Fruit fly (Drosophila melanogaster) whole organism, embryonic: Measurements from ENCODE around the gene CG32099.

Experiments used
- Atf-2 ChIP-seq: fragments of 200-800 bp; sonication (Bioruptor generic); optimal IDR thresholded peaks from 2 replicates; lab custom pipeline; 2016; ENCODE audit warnings: missing biosample characterization, missing genetic modification characterization
- CG10431 ChIP-seq: fragments of 200-800 bp; sonication (Bioruptor generic); optimal IDR thresholded peaks from 3 replicates; lab custom pipeline; 2018; ENCODE audit warnings: missing biosample characterization, mild to moderate bottlenecking, missing genetic modification characterization
- CG10462 ChIP-seq: fragments of 200-800 bp; sonication (Bioruptor generic); optimal IDR thresholded peaks from 2 replicates; lab custom pipeline; 2016; ENCODE audit warnings: missing biosample characterization, missing genetic modification characterization
- CG11456 ChIP-seq: fragments of 200-800 bp; sonication (Bioruptor generic); IDR thresholded peaks from 3 replicates; pipeline ENCODE4 v1.3.6; 2022; ENCODE audit warnings: missing biosample characterization, missing genetic modification characterization
- CG11696 ChIP-seq: fragments of 200-800 bp; sonication (Bioruptor generic); IDR thresholded peaks from 2 replicates; pipeline ENCODE4 v1.3.6; 2022; ENCODE audit warnings: missing biosample characterization, missing genetic modification characterization
- CG12299 ChIP-seq: fragments of 200-800 bp; sonication (Bioruptor generic); optimal IDR thresholded peaks from 2 replicates; lab custom pipeline; 2018; ENCODE audit warnings: missing biosample characterization, mild to moderate bottlenecking, missing genetic modification characterization
- CG12942 ChIP-seq: fragments of 200-800 bp; sonication (Bioruptor generic); optimal IDR thresholded peaks from 3 replicates; lab custom pipeline; 2016; ENCODE audit warnings: missing biosample characterization, missing genetic modification characterization
- CG13287 ChIP-seq: fragments of 200-800 bp; sonication (Bioruptor generic); IDR thresholded peaks from 2 replicates; pipeline ENCODE4 v1.3.6; 2022; ENCODE audit warnings: missing biosample characterization, missing genetic modification characterization; ENCODE audit not compliant: partially characterized antibody
- CG2202 ChIP-seq: fragments of 200-800 bp; sonication (Bioruptor generic); optimal IDR thresholded peaks from 2 replicates; lab custom pipeline; 2018; ENCODE audit warnings: missing biosample characterization, mild to moderate bottlenecking, missing genetic modification characterization
- CG30020 ChIP-seq: fragments of 200-800 bp; optimal IDR thresholded peaks from 2 replicates; lab custom pipeline; 2019; ENCODE audit warnings: missing biosample characterization, mild to moderate bottlenecking, missing genetic modification characterization, moderate library complexity
- CG3407 ChIP-seq: fragments of 200-800 bp; sonication (Bioruptor generic); optimal IDR thresholded peaks from 2 replicates; lab custom pipeline; 2018; ENCODE audit warnings: missing biosample characterization, mild to moderate bottlenecking, missing genetic modification characterization
- CG4707 ChIP-seq: fragments of 200-800 bp; sonication (Bioruptor generic); optimal IDR thresholded peaks from 2 replicates; lab custom pipeline; 2018; ENCODE audit warnings: missing biosample characterization, mild to moderate bottlenecking, missing genetic modification characterization, moderate library complexity
- CG5953 ChIP-seq: fragments of 200-800 bp; sonication (Bioruptor generic); IDR thresholded peaks from 2 replicates; pipeline ENCODE4 v1.3.6; 2022; ENCODE audit warnings: missing biosample characterization, missing genetic modification characterization
- CG8359 ChIP-seq: fragments of 200-800 bp; sonication (Bioruptor generic); optimal IDR thresholded peaks from 2 replicates; lab custom pipeline; 2017; ENCODE audit warnings: missing biosample characterization, mild to moderate bottlenecking, missing genetic modification characterization, borderline replicate concordance
- CG8478 ChIP-seq: fragments of >200 bp; optimal IDR thresholded peaks from 2 replicates; lab custom pipeline; 2018
- CG8765 ChIP-seq: fragments of 200-800 bp; sonication (Bioruptor generic); IDR thresholded peaks from 2 replicates; pipeline ENCODE4 v1.3.6; 2022; ENCODE audit warnings: missing biosample characterization, missing genetic modification characterization
- CG9876 ChIP-seq: fragments of 200-800 bp; sonication (Bioruptor generic); optimal IDR thresholded peaks from 2 replicates; lab custom pipeline; 2016; ENCODE audit warnings: missing biosample characterization, missing genetic modification characterization
- CG9932 ChIP-seq: fragments of 200-800 bp; sonication (Bioruptor generic); IDR thresholded peaks from 2 replicates; pipeline ENCODE4 v1.3.6; 2022; ENCODE audit warnings: missing biosample characterization, missing genetic modification characterization
- Deaf1 ChIP-seq: fragments of 200-800 bp; optimal IDR thresholded peaks from 3 replicates; lab custom pipeline; 2019; ENCODE audit warnings: missing biosample characterization, mild to moderate bottlenecking, missing genetic modification characterization, moderate library complexity
- Dref ChIP-seq: fragments of 200-800 bp; sonication (Bioruptor generic); IDR thresholded peaks from 2 replicates; pipeline ENCODE4 v1.3.6; 2022; ENCODE audit warnings: missing biosample characterization, missing genetic modification characterization
- HLH3B ChIP-seq: fragments of 200-800 bp; sonication (Bioruptor generic); IDR thresholded peaks from 2 replicates; pipeline ENCODE4 v1.3.6; 2022; ENCODE audit warnings: missing biosample characterization, missing genetic modification characterization
- Hsf ChIP-seq: fragments of 200-800 bp; sonication (Bioruptor generic); optimal IDR thresholded peaks from 3 replicates; lab custom pipeline; 2016; ENCODE audit warnings: missing biosample characterization, missing genetic modification characterization
- Lpt ChIP-seq: fragments of >200 bp; optimal IDR thresholded peaks from 2 replicates; lab custom pipeline; 2018; ENCODE audit warnings: missing biosample characterization, missing genetic modification characterization
- Nf-YA ChIP-seq: fragments of 200-800 bp; sonication (Bioruptor generic); IDR thresholded peaks from 2 replicates; pipeline ENCODE4 v1.3.6; 2022; ENCODE audit warnings: missing biosample characterization, missing genetic modification characterization
- Nf-YB ChIP-seq: fragments of 200-800 bp; sonication (Bioruptor generic); optimal IDR thresholded peaks from 3 replicates; lab custom pipeline; 2019; ENCODE audit warnings: missing biosample characterization, mild to moderate bottlenecking, missing genetic modification characterization, moderate library complexity
- PHDP ChIP-seq: fragments of 200-800 bp; sonication (Bioruptor generic); optimal IDR thresholded peaks from 3 replicates; lab custom pipeline; 2018; ENCODE audit warnings: missing biosample characterization, mild to moderate bottlenecking, missing genetic modification characterization, moderate library complexity
- Ptx1 ChIP-seq: fragments of 200-800 bp; sonication (Bioruptor generic); IDR thresholded peaks from 2 replicates; pipeline ENCODE4 v1.3.6; 2022; ENCODE audit warnings: missing biosample characterization, missing genetic modification characterization
- Scr ChIP-seq: fragments of 200-800 bp; sonication (Bioruptor generic); IDR thresholded peaks from 2 replicates; pipeline ENCODE4 v1.3.6; 2022; ENCODE audit warnings: missing biosample characterization, missing genetic modification characterization; ENCODE audit not compliant: partially characterized antibody
- Vsx1 ChIP-seq: fragments of 200-800 bp; sonication (Bioruptor generic); optimal IDR thresholded peaks from 2 replicates; lab custom pipeline; 2017; ENCODE audit warnings: missing biosample characterization, mild to moderate bottlenecking, missing genetic modification characterization, missing genetic modification reagents
- ap ChIP-seq: fragments of 200-800 bp; sonication (Bioruptor generic); IDR thresholded peaks from 2 replicates; pipeline ENCODE4 v1.3.6; 2022; ENCODE audit warnings: missing biosample characterization, missing genetic modification characterization
- ato ChIP-seq: fragments of 200-800 bp; sonication (Bioruptor generic); IDR thresholded peaks from 2 replicates; pipeline ENCODE4 v1.3.6; 2022; ENCODE audit warnings: missing biosample characterization, missing genetic modification characterization; ENCODE audit not compliant: partially characterized antibody
- bowl ChIP-seq: fragments of 200-800 bp; sonication (Bioruptor generic); IDR thresholded peaks from 2 replicates; pipeline ENCODE4 v1.3.6; 2022; ENCODE audit warnings: missing biosample characterization, missing genetic modification characterization
- bsh ChIP-seq, 2 experiments: fragments of 200-800 bp; sonication (Bioruptor generic); optimal IDR thresholded peaks; 2 replicates each; lab custom pipeline; 2017 to 2018; ENCODE audit warnings: mild to moderate bottlenecking in 2 of 2, missing biosample characterization in 2 of 2, missing genetic modification characterization in 2 of 2, moderate library complexity in 1 of 2
- dan ChIP-seq: fragments of 200-800 bp; sonication (Bioruptor generic); IDR thresholded peaks from 2 replicates; pipeline ENCODE4 v1.3.6; 2022; ENCODE audit warnings: missing biosample characterization, missing genetic modification characterization
- danr ChIP-seq: fragments of 200-800 bp; sonication (Bioruptor generic); IDR thresholded peaks from 2 replicates; pipeline ENCODE4 v1.3.6; 2022; ENCODE audit warnings: missing biosample characterization, missing genetic modification characterization
- disco-r ChIP-seq: fragments of 200-800 bp; sonication (Bioruptor generic); optimal IDR thresholded peaks from 2 replicates; lab custom pipeline; 2016; ENCODE audit warnings: missing biosample characterization, missing genetic modification characterization
- ewg ChIP-seq: fragments of 200-800 bp; sonication (Bioruptor generic); optimal IDR thresholded peaks from 3 replicates; lab custom pipeline; 2017; ENCODE audit warnings: mild to moderate bottlenecking, missing biosample characterization, missing genetic modification reagents, missing genetic modification characterization
- grn ChIP-seq: fragments of 200-800 bp; sonication (Bioruptor generic); optimal IDR thresholded peaks from 3 replicates; lab custom pipeline; 2017; ENCODE audit warnings: missing biosample characterization, missing genetic modification characterization
- gt ChIP-seq: fragments of 200-800 bp; sonication (Bioruptor generic); IDR thresholded peaks from 2 replicates; pipeline ENCODE4 v1.3.6; 2022; ENCODE audit warnings: missing biosample characterization, missing genetic modification characterization
- klu ChIP-seq: fragments of 200-800 bp; sonication (Bioruptor generic); IDR thresholded peaks from 2 replicates; pipeline ENCODE4 v1.3.6; 2022; ENCODE audit warnings: missing biosample characterization, missing genetic modification characterization
- lov ChIP-seq, 2 experiments: fragments of 200-800 bp in 1 of 2; fragments of >200 bp in 1 of 2; sonication (Bioruptor generic) in 1 of 2; IDR thresholded peaks in 1 of 2; optimal IDR thresholded peaks in 1 of 2; 2 replicates in 1 of 2; 3 replicates in 1 of 2; pipeline versions ENCODE4 v1.3.6 to Lab custom; 2017 to 2022; ENCODE audit warnings: missing biosample characterization in 1 of 2, missing genetic modification characterization in 1 of 2
- luna ChIP-seq: fragments of 200-800 bp; sonication (Bioruptor generic); optimal IDR thresholded peaks from 2 replicates; lab custom pipeline; 2016; ENCODE audit warnings: missing biosample characterization, missing genetic modification characterization
- mirr ChIP-seq: fragments of 200-800 bp; sonication (Bioruptor generic); optimal IDR thresholded peaks from 3 replicates; lab custom pipeline; 2018; ENCODE audit warnings: missing biosample characterization, mild to moderate bottlenecking, missing genetic modification characterization
- pan ChIP-seq, 4 experiments: fragments of >200 bp in 3 of 4; fragments of 200-800 bp in 1 of 4; sonication (Bioruptor generic) in 1 of 4; optimal IDR thresholded peaks in 3 of 4; IDR thresholded peaks in 1 of 4; 2 replicates each; pipeline versions ENCODE4 v1.3.6 to Lab custom; 2017 to 2022; ENCODE audit warnings: missing biosample characterization in 2 of 4, missing genetic modification characterization in 2 of 4, mixed read lengths in 1 of 4
- run ChIP-seq: fragments of 200-800 bp; sonication (Bioruptor generic); optimal IDR thresholded peaks from 3 replicates; lab custom pipeline; 2018; ENCODE audit warnings: missing biosample characterization, mild to moderate bottlenecking, missing genetic modification characterization
- slbo ChIP-seq: fragments of 200-800 bp; sonication (Bioruptor generic); IDR thresholded peaks from 2 replicates; pipeline ENCODE4 v1.3.6; 2022; ENCODE audit warnings: missing biosample characterization, missing genetic modification characterization
- sqz ChIP-seq: fragments of 200-800 bp; sonication (Bioruptor generic); optimal IDR thresholded peaks from 3 replicates; lab custom pipeline; 2018; ENCODE audit warnings: missing biosample characterization, mild to moderate bottlenecking, missing genetic modification characterization
- tgo ChIP-seq: fragments of 200-800 bp; sonication (Bioruptor generic); IDR thresholded peaks from 3 replicates; pipeline ENCODE4 v1.3.6; 2022; ENCODE audit warnings: missing biosample characterization, missing genetic modification characterization
- ttk ChIP-seq: fragments of 200-800 bp; sonication (Bioruptor generic); IDR thresholded peaks from 2 replicates; pipeline ENCODE4 v2.1.2; 2022; ENCODE audit warnings: missing biosample characterization, missing genetic modification characterization
- vnd ChIP-seq: fragments of 200-800 bp; sonication (Bioruptor generic); IDR thresholded peaks from 3 replicates; pipeline ENCODE4 v1.3.6; 2022; ENCODE audit warnings: missing biosample characterization, missing genetic modification characterization; ENCODE audit not compliant: partially characterized antibody
- zfh2 ChIP-seq: fragments of 200-800 bp; sonication (Bioruptor generic); optimal IDR thresholded peaks from 2 replicates; lab custom pipeline; 2016; ENCODE audit warnings: missing biosample characterization, missing genetic modification characterization

CG32099 gene

DNA sequence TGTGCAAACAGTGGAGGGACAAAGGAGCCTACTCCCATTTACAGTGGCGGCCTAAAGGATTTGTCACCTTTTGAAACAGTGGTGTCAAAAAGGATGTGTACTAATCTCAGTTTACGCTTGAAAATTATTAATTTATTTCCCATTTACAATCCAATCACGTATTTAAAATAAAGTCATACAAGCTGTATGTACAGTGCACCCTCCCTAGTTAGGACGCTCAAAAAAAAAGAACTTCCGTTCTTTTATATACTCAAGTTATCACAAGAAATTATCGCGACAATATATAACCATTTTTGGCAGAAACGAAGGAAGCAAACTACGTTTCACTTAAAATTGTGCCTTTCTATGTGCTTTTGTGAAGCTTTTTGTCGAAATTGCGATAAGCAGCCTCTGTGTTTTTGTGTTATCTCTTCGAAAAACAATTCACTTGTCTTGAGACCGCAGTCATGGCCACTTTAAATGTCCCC, 9.8 kb upstream of the CG32099 start (continued):
- TF ChIP-seq CG9932 (no peak; the same call in 1 of the 2 replicates), bsh (GFP tag; optimal IDR thresholded peaks at IDR 0.05; lab: Kevin White, UChicago) (peak in 1 of 2 experiments; percentile 36), ato (GFP tag; lab: Robert Waterston, UW) (no peak), CG12299 (no peak), Ptx1 (peak; percentile 62), bowl (GFP tag; lab: Robert Waterston, UW) (no peak), slbo (GFP tag; lab: Robert Waterston, UW) (peak; percentile 58), lov (optimal IDR thresholded peaks at IDR 0.05; lab: Kevin White, UChicago) (no peak), lov (GFP tag; IDR thresholded peaks at IDR 0.05; lab: Robert Waterston, UW) (no peak), CG3407 (GFP tag; lab: Kevin White, UChicago) (peak; percentile 31), Lpt (GFP tag; lab: Kevin White, UChicago) (no peak), sqz (GFP tag; lab: Kevin White, UChicago) (no peak), Hsf (peak; percentile 19), luna (GFP tag; lab: Kevin White, UChicago) (no peak), ap (GFP tag; lab: Robert Waterston, UW) (0 out of 2 replicates have a peak, but pooled peaks have one; percentile 4), CG11456 (no peak), ewg (GFP tag; lab: Kevin White, UChicago) (peak; percentile 11), vnd (GFP tag; lab: Robert Waterston, UW) (no peak), CG11696 (no peak), danr (GFP tag; lab: Robert Waterston, UW) (no peak), Dref (no peak), run (tag; lab: Kevin White, UChicago) (peak; percentile 41), CG5953 (GFP tag; lab: Robert Waterston, UW) (no peak), mirr (GFP tag; lab: Kevin White, UChicago) (peak; percentile 0), zfh2 (GFP tag; lab: Kevin White, UChicago) (peak; percentile 54), ttk (GFP tag; lab: Robert Waterston, UW) (0 out of 2 replicates have a peak, but pooled peaks have one; percentile 44), Deaf1 (tag; lab: Kevin White, UChicago) (no peak), disco-r (GFP tag; lab: Kevin White, UChicago) (no peak), CG2202 (peak; percentile 3), CG8359 (GFP tag; lab: Kevin White, UChicago) (no peak), CG8478 (no peak), grn (GFP tag; lab: Kevin White, UChicago) (no peak), PHDP (tag; lab: Kevin White, UChicago) (peak; percentile 55), CG13287 (GFP tag; lab: Robert Waterston, UW) (no peak), CG9876 (GFP tag; lab: Kevin White, UChicago) (no peak), gt (GFP tag; lab: Robert Waterston, UW) (no peak), CG30020 (no peak), CG12942 (GFP tag; lab: Kevin White, UChicago) (peak; percentile 8), pan (optimal IDR thresholded peaks at IDR 0.05; lab: Kevin White, UChicago) (no peak), pan (GFP tag; optimal IDR thresholded peaks at IDR 0.05 in 1 of 2, IDR thresholded peaks at IDR 0.05 in 1 of 2) (no peak), CG10431 (no peak), Nf-YB (GFP tag; lab: Kevin White, UChicago) (no peak), CG8765 (GFP tag; lab: Robert Waterston, UW) (no peak), CG10462 (GFP tag; lab: Kevin White, UChicago) (peak; percentile 13), Vsx1 (GFP tag; lab: Kevin White, UChicago) (no peak), tgo (GFP tag; lab: Robert Waterston, UW) (peak; percentile 50; the same call in 2 of the 3 replicates), dan (GFP tag; lab: Robert Waterston, UW) (no peak), Scr (GFP tag; lab: Robert Waterston, UW) (no peak), klu (GFP tag; lab: Robert Waterston, UW) (no peak), HLH3B (GFP tag; lab: Robert Waterston, UW) (no peak), Nf-YA (GFP tag; lab: Robert Waterston, UW) (no peak), CG4707 (GFP tag; lab: Kevin White, UChicago) (no peak), Atf-2 (GFP tag; lab: Kevin White, UChicago) (peak; percentile 56)
